Worm (Caenorhabditis elegans) whole organism, young adult: ENCODE data around the gene D1025.10.

Source experiments
- B0035.1 ChIP-seq: sonication (generic microtip); optimal IDR thresholded peaks from 2 replicates; lab custom pipeline; 2016; ENCODE audit warnings: missing genetic modification characterization, mild to moderate bottlenecking, missing compliant biosample characterization, missing genotype, missing genetic modification reagents
- C06A6.2 ChIP-seq: fragments of 200-800 bp; sonication (Bioruptor generic); conservative IDR thresholded peaks from 2 replicates; pipeline ENCODE4 v1.3.6; 2022; ENCODE audit warnings: missing genetic modification characterization, missing compliant biosample characterization
- F10E7.11 ChIP-seq: sonication (generic microtip); optimal IDR thresholded peaks from 2 replicates; lab custom pipeline; 2017; ENCODE audit warnings: mild to moderate bottlenecking, missing genetic modification characterization, moderate library complexity, missing compliant biosample characterization
- F22D6.2 ChIP-seq: sonication (generic microtip); optimal IDR thresholded peaks from 2 replicates; lab custom pipeline; 2016; ENCODE audit warnings: mild to moderate bottlenecking, missing genetic modification characterization, missing compliant biosample characterization
- F52B5.7 ChIP-seq: sonication (generic microtip); optimal IDR thresholded peaks from 2 replicates; lab custom pipeline; 2016; ENCODE audit warnings: mild to moderate bottlenecking, missing genetic modification characterization, missing compliant biosample characterization
- K11D2.4 ChIP-seq: fragments of 200-800 bp; sonication (Bioruptor generic); IDR thresholded peaks from 2 replicates; pipeline ENCODE4 v1.3.6; 2022; ENCODE audit warnings: missing genetic modification reagents, missing genetic modification characterization, missing compliant biosample characterization
- K12H6.12 ChIP-seq: fragments of 200-800 bp; sonication (Bioruptor generic); optimal IDR thresholded peaks from 2 replicates; lab custom pipeline; 2018; ENCODE audit warnings: mild to moderate bottlenecking, missing genetic modification characterization, missing compliant biosample characterization
- akir-1 ChIP-seq: fragments of 200-800 bp; sonication (Bioruptor generic); optimal IDR thresholded peaks from 2 replicates; lab custom pipeline; 2018; ENCODE audit warnings: mild to moderate bottlenecking, missing genetic modification characterization, moderate library complexity, missing compliant biosample characterization
- aptf-2 ChIP-seq: fragments of 200-800 bp; sonication (Bioruptor generic); conservative IDR thresholded peaks from 2 replicates; pipeline ENCODE4 v1.3.6; 2022; ENCODE audit warnings: missing genetic modification reagents, missing genetic modification characterization, missing compliant biosample characterization
- attf-3 ChIP-seq: fragments of 200-800 bp; sonication (Bioruptor generic); conservative IDR thresholded peaks from 2 replicates; pipeline ENCODE4 v1.3.6; 2022; ENCODE audit warnings: missing genetic modification reagents, missing genetic modification characterization, missing compliant biosample characterization
- attf-5 ChIP-seq: fragments of 200-800 bp; sonication (Bioruptor generic); optimal IDR thresholded peaks from 2 replicates; lab custom pipeline; 2018; ENCODE audit warnings: mild to moderate bottlenecking, missing genetic modification characterization, missing compliant biosample characterization
- attf-6 ChIP-seq: fragments of 200-800 bp; sonication (Bioruptor generic); IDR thresholded peaks from 2 replicates; pipeline ENCODE4 v1.3.6; 2022; ENCODE audit warnings: missing genetic modification reagents, missing genetic modification characterization, missing compliant biosample characterization
- bed-2 ChIP-seq: fragments of 200-800 bp; sonication (Bioruptor generic); IDR thresholded peaks from 2 replicates; pipeline ENCODE4 v1.3.6; 2022; ENCODE audit warnings: missing genetic modification reagents, missing genetic modification characterization, missing compliant biosample characterization
- ceh-40 ChIP-seq: fragments of 200-800 bp; sonication (Bioruptor generic); IDR thresholded peaks from 2 replicates; pipeline ENCODE4 v1.3.6; 2022; ENCODE audit warnings: missing genetic modification characterization, missing compliant biosample characterization
- ceh-58 ChIP-seq: fragments of 200-800 bp; sonication (Bioruptor generic); IDR thresholded peaks from 2 replicates; pipeline ENCODE4 v1.3.6; 2022; ENCODE audit warnings: missing genetic modification characterization, missing compliant biosample characterization
- ceh-91 ChIP-seq: fragments of 200-800 bp; sonication (Bioruptor generic); IDR thresholded peaks from 2 replicates; pipeline ENCODE4 v1.3.6; 2022; ENCODE audit warnings: missing genetic modification reagents, missing genetic modification characterization, missing compliant biosample characterization
- chd-7 ChIP-seq: sonication (generic microtip); optimal IDR thresholded peaks from 2 replicates; lab custom pipeline; 2016; ENCODE audit warnings: mild to moderate bottlenecking, missing genetic modification characterization, moderate library complexity, missing compliant biosample characterization
- efl-1 ChIP-seq: fragments of 150-350 bp; optimal IDR thresholded peaks from 2 replicates; lab custom pipeline; 2014; ENCODE audit warnings: missing biosample characterization, missing genetic modification reagents, missing genetic modification characterization
- ekl-4 ChIP-seq: fragments of 200-800 bp; sonication (Bioruptor generic); IDR thresholded peaks from 2 replicates; pipeline ENCODE4 v1.3.6; 2022; ENCODE audit warnings: missing genetic modification reagents, missing genetic modification characterization, missing compliant biosample characterization
- ets-4 ChIP-seq: fragments of 200-800 bp; sonication (Bioruptor generic); optimal IDR thresholded peaks from 2 replicates; lab custom pipeline; 2018; ENCODE audit warnings: mild to moderate bottlenecking, missing genetic modification characterization, missing compliant biosample characterization
- gei-17 ChIP-seq: fragments of 200-800 bp; sonication (Bioruptor generic); optimal IDR thresholded peaks from 2 replicates; lab custom pipeline; 2018; ENCODE audit warnings: mild to moderate bottlenecking, missing genetic modification characterization, missing compliant biosample characterization
- hlh-26 ChIP-seq: fragments of 200-800 bp; sonication (Bioruptor generic); conservative IDR thresholded peaks from 2 replicates; pipeline ENCODE4 v1.3.6; 2022; ENCODE audit warnings: missing genetic modification reagents, missing genetic modification characterization, missing compliant biosample characterization
- hmg-1.2 ChIP-seq: fragments of 200-800 bp; sonication (Bioruptor generic); IDR thresholded peaks from 2 replicates; pipeline ENCODE4 v1.3.6; 2022; ENCODE audit warnings: missing genetic modification reagents, missing genetic modification characterization, missing compliant biosample characterization
- hsf-1 ChIP-seq: fragments of 200-800 bp; sonication (Bioruptor generic); IDR thresholded peaks from 2 replicates; pipeline ENCODE4 v1.3.6; 2022; ENCODE audit warnings: missing genetic modification reagents, missing genetic modification characterization, missing compliant biosample characterization
- let-607 ChIP-seq, 2 experiments: fragments of 200-800 bp in 1 of 2; sonication (Bioruptor generic) in 1 of 2; sonication (generic microtip) in 1 of 2; optimal IDR thresholded peaks; 2 replicates each; lab custom pipeline; 2016 to 2018; ENCODE audit warnings: mild to moderate bottlenecking in 2 of 2, missing compliant biosample characterization in 2 of 2, missing genetic modification characterization in 2 of 2, moderate library complexity in 2 of 2, missing genotype in 1 of 2
- lin-40 ChIP-seq: sonication (generic microtip); optimal IDR thresholded peaks from 2 replicates; lab custom pipeline; 2016; ENCODE audit warnings: missing genetic modification characterization, mild to moderate bottlenecking, missing compliant biosample characterization, missing genotype, missing genetic modification reagents
- lin-54 ChIP-seq: fragments of 200-800 bp; sonication (Bioruptor generic); optimal IDR thresholded peaks from 2 replicates; lab custom pipeline; 2018; ENCODE audit warnings: mild to moderate bottlenecking, missing genetic modification characterization, missing compliant biosample characterization
- mel-28 ChIP-seq: sonication (generic microtip); optimal IDR thresholded peaks from 2 replicates; lab custom pipeline; 2016; ENCODE audit warnings: borderline replicate concordance, mild to moderate bottlenecking, missing genetic modification characterization, missing compliant biosample characterization
- nfya-1 ChIP-seq: sonication (generic microtip); optimal IDR thresholded peaks from 2 replicates; lab custom pipeline; 2017; ENCODE audit warnings: antibody characterized with exemption, missing compliant biosample characterization, missing genetic modification characterization, borderline replicate concordance; ENCODE audit not compliant: insufficient read depth
- nfya-2 ChIP-seq: fragments of 200-800 bp; sonication (Bioruptor generic); IDR thresholded peaks from 2 replicates; pipeline ENCODE4 v1.3.6; 2022; ENCODE audit warnings: missing genetic modification reagents, missing genetic modification characterization, missing compliant biosample characterization
- nhr-179 ChIP-seq: sonication (generic microtip); optimal IDR thresholded peaks from 2 replicates; lab custom pipeline; 2016; ENCODE audit warnings: mild to moderate bottlenecking, missing genetic modification characterization, missing compliant biosample characterization
- nhr-27 ChIP-seq: fragments of 200-800 bp; sonication (Bioruptor generic); optimal IDR thresholded peaks from 2 replicates; lab custom pipeline; 2018; ENCODE audit warnings: mild to moderate bottlenecking, missing genetic modification characterization, moderate library complexity, missing compliant biosample characterization
- nhr-80 ChIP-seq: sonication (generic microtip); optimal IDR thresholded peaks from 2 replicates; lab custom pipeline; 2016; ENCODE audit warnings: missing genetic modification characterization, missing compliant biosample characterization
- nhr-90 ChIP-seq: sonication (generic microtip); optimal IDR thresholded peaks from 2 replicates; lab custom pipeline; 2016; ENCODE audit warnings: missing genotype, mild to moderate bottlenecking, missing genetic modification characterization, missing compliant biosample characterization
- pbrm-1 ChIP-seq: fragments of 200-800 bp; sonication (Bioruptor generic); IDR thresholded peaks from 2 replicates; pipeline ENCODE4 v1.3.6; 2022; ENCODE audit warnings: missing genetic modification reagents, missing genetic modification characterization, missing compliant biosample characterization
- repo-1 ChIP-seq: sonication (generic microtip); optimal IDR thresholded peaks from 2 replicates; lab custom pipeline; 2017; ENCODE audit warnings: mild to moderate bottlenecking, missing genetic modification characterization, missing compliant biosample characterization
- sea-2 ChIP-seq: fragments of 200-800 bp; sonication (Bioruptor generic); IDR thresholded peaks from 2 replicates; pipeline ENCODE4 v1.3.6; 2022; ENCODE audit warnings: missing genetic modification characterization, missing compliant biosample characterization
- snpc-1.1 ChIP-seq: sonication (generic microtip); optimal IDR thresholded peaks from 2 replicates; lab custom pipeline; 2017; ENCODE audit warnings: missing genetic modification characterization, mild to moderate bottlenecking, missing compliant biosample characterization, antibody characterized with exemption, moderate library complexity, missing genotype, missing genetic modification reagents; ENCODE audit not compliant: insufficient read depth
- snpc-4 ChIP-seq, 5 experiments: fragments of 150-350 bp in 1 of 5; sonication (generic microtip) in 4 of 5; optimal IDR thresholded peaks; 2 replicates each; lab custom pipeline; 2014 to 2018; ENCODE audit warnings: missing genetic modification characterization in 5 of 5, missing biosample characterization in 3 of 5, antibody characterized with exemption in 2 of 5, mild to moderate bottlenecking in 2 of 5, missing compliant biosample characterization in 2 of 5, missing genotype in 2 of 5, moderate library complexity in 2 of 5, missing genetic modification reagents in 1 of 5
- somi-1 ChIP-seq: fragments of 200-800 bp; sonication (Bioruptor generic); optimal IDR thresholded peaks from 2 replicates; lab custom pipeline; 2018; ENCODE audit warnings: mild to moderate bottlenecking, missing genetic modification characterization, missing compliant biosample characterization
- sptf-2 ChIP-seq: fragments of 200-800 bp; sonication (Bioruptor generic); optimal IDR thresholded peaks from 2 replicates; lab custom pipeline; 2018; ENCODE audit warnings: mild to moderate bottlenecking, missing genetic modification characterization, missing compliant biosample characterization
- unc-130 ChIP-seq: sonication (generic microtip); optimal IDR thresholded peaks from 2 replicates; lab custom pipeline; 2016; ENCODE audit warnings: missing genetic modification reagents, missing genetic modification characterization, missing compliant biosample characterization
- xnd-1 ChIP-seq: sonication (generic microtip); optimal IDR thresholded peaks from 2 replicates; lab custom pipeline; 2016; ENCODE audit warnings: missing genotype, missing genetic modification reagents, missing genetic modification characterization, missing compliant biosample characterization
- zfh-2 ChIP-seq: fragments of 200-800 bp; sonication (Bioruptor generic); conservative IDR thresholded peaks from 2 replicates; pipeline ENCODE4 v1.3.6; 2022; ENCODE audit warnings: missing genetic modification reagents, missing genetic modification characterization, missing compliant biosample characterization
- zim-3 ChIP-seq: sonication (generic microtip); optimal IDR thresholded peaks from 2 replicates; lab custom pipeline; 2017; ENCODE audit warnings: mild to moderate bottlenecking, missing genetic modification characterization, moderate library complexity, missing compliant biosample characterization
- ztf-22 ChIP-seq: fragments of 200-800 bp; sonication (Bioruptor generic); optimal IDR thresholded peaks from 2 replicates; lab custom pipeline; 2018; ENCODE audit warnings: mild to moderate bottlenecking, missing genetic modification characterization, moderate library complexity, missing compliant biosample characterization
- ztf-25 ChIP-seq: fragments of 200-800 bp; sonication (Bioruptor generic); IDR thresholded peaks from 2 replicates; pipeline ENCODE4 v1.3.6; 2022; ENCODE audit warnings: missing genetic modification reagents, missing genetic modification characterization, missing compliant biosample characterization

The D1025.10 gene

ce11 chrX:14561416-14561973, 44.8 kb downstream of the D1025.10 start (continued):
- TF ChIP-seq nfya-1 (tag; lab: Kevin White, UChicago) (no peak), akir-1 (GFP tag; lab: Kevin White, UChicago) (no peak), hsf-1 (GFP tag; lab: Robert Waterston, UW) (no peak), ceh-58 (GFP tag; lab: Robert Waterston, UW) (no peak), sptf-2 (GFP tag; lab: Kevin White, UChicago) (no peak), B0035.1 (tag; lab: Kevin White, UChicago) (no peak), attf-5 (GFP tag; lab: Kevin White, UChicago) (no peak), nhr-80 (tag; lab: Kevin White, UChicago) (peak; percentile 61), aptf-2 (GFP tag; lab: Robert Waterston, UW) (no peak), gei-17 (GFP tag; lab: Kevin White, UChicago) (no peak), attf-6 (no peak), F10E7.11 (tag; lab: Kevin White, UChicago) (no peak), nhr-90 (no peak), xnd-1 (tag; lab: Kevin White, UChicago) (no peak), lin-54 (GFP tag; lab: Kevin White, UChicago) (no peak), lin-40 (tag; lab: Kevin White, UChicago) (peak; percentile 49), ekl-4 (peak; percentile 14; the same call in 1 of the 2 replicates), nhr-179 (no peak), sea-2 (GFP tag; lab: Robert Waterston, UW) (no peak), let-607 (tag; optimal IDR thresholded peaks at IDR 0.05; lab: Kevin White, UChicago) (no peak), pbrm-1 (GFP tag; lab: Robert Waterston, UW) (peak; percentile 23; the same call in 1 of the 2 replicates), snpc-1.1 (tag; lab: Kevin White, UChicago) (no peak), ztf-25 (no peak), nhr-27 (tag; lab: Kevin White, UChicago) (no peak), hlh-26 (GFP tag; lab: Robert Waterston, UW) (no peak), attf-3 (GFP tag; lab: Robert Waterston, UW) (no peak), ceh-91 (GFP tag; lab: Robert Waterston, UW) (no peak), snpc-4 (GFP tag; optimal IDR thresholded peaks at IDR 0.05; lab: Kevin White, UChicago) (no peak), snpc-4 (tag; optimal IDR thresholded peaks at IDR 0.05; lab: Kevin White, UChicago) (peak in 1 of 4 experiments; percentile 12), F22D6.2 (no peak), ets-4 (no peak), zfh-2 (GFP tag; lab: Robert Waterston, UW) (peak; percentile 78), K11D2.4 (GFP tag; lab: Robert Waterston, UW) (0 out of 2 replicates have a peak, but pooled peaks have one; percentile 61), mel-28 (tag; lab: Kevin White, UChicago) (no peak), ceh-40 (GFP tag; lab: Robert Waterston, UW) (no peak), bed-2 (no peak), hmg-1.2 (GFP tag; lab: Robert Waterston, UW) (no peak; the same call in 1 of the 2 replicates), chd-7 (tag; lab: Kevin White, UChicago) (no peak), somi-1 (GFP tag; lab: Kevin White, UChicago) (peak; percentile 65), zim-3 (tag; lab: Kevin White, UChicago) (peak; percentile 23), K12H6.12 (tag; lab: Kevin White, UChicago) (peak; percentile 68), unc-130 (no peak), ztf-22 (GFP tag; lab: Kevin White, UChicago) (peak; percentile 48), F52B5.7 (tag; lab: Kevin White, UChicago) (no peak), nfya-2 (GFP tag; lab: Robert Waterston, UW) (no peak), C06A6.2 (peak; percentile 43; the same call in 1 of the 2 replicates), efl-1 (GFP tag; lab: Kevin White, UChicago) (no peak), repo-1 (tag; lab: Kevin White, UChicago) (no peak)
